Worm (Caenorhabditis elegans) whole organism, L4/young adult: ENCODE data around the gene exos-7.

Source experiments
- dao-5 ChIP-seq: sonication (generic microtip); optimal IDR thresholded peaks from 2 replicates; lab custom pipeline; 2016; ENCODE audit warnings: missing genotype, missing genetic modification characterization, moderate library complexity, missing compliant biosample characterization
- him-1 ChIP-seq: sonication (generic microtip); optimal IDR thresholded peaks from 2 replicates; lab custom pipeline; 2016; ENCODE audit warnings: missing genotype, missing genetic modification reagents, missing genetic modification characterization, missing compliant biosample characterization

ce11 chrV:20841484-20841883 lies 2.8 kb downstream of the exos-7 start:
- TF ChIP-seq him-1 (tag; lab: Kevin White, UChicago) (no peak), dao-5 (tag; lab: Kevin White, UChicago) (no peak)
